Worm (Caenorhabditis elegans) whole organism, early embryonic: ENCODE data around the gene swsn-3.

Experiments used
- B0310.2 ChIP-seq: sonication (generic microtip); optimal IDR thresholded peaks from 2 replicates; lab custom pipeline; 2016; ENCODE audit warnings: mild to moderate bottlenecking, missing genetic modification characterization, missing compliant biosample characterization
- aly-1 ChIP-seq: sonication (generic microtip); optimal IDR thresholded peaks from 2 replicates; lab custom pipeline; 2016; ENCODE audit warnings: missing genetic modification characterization, missing compliant biosample characterization
- ama-1 ChIP-seq: fragments of 150-350 bp; optimal IDR thresholded peaks from 2 replicates; lab custom pipeline; 2014
- ceh-13 ChIP-seq: fragments of 200-800 bp; sonication (Bioruptor generic); optimal IDR thresholded peaks from 2 replicates; lab custom pipeline; 2018; ENCODE audit warnings: mild to moderate bottlenecking, missing genetic modification characterization, missing compliant biosample characterization
- ceh-36 ChIP-seq: sonication (generic microtip); optimal IDR thresholded peaks from 2 replicates; lab custom pipeline; 2016; ENCODE audit warnings: missing genetic modification characterization, inconsistent platforms, missing compliant biosample characterization
- hmbx-1 ChIP-seq: sonication (generic microtip); optimal IDR thresholded peaks from 2 replicates; lab custom pipeline; 2016; ENCODE audit warnings: mild to moderate bottlenecking, missing genetic modification characterization, missing compliant biosample characterization
- hmg-4 ChIP-seq: fragments of 200-800 bp; sonication (Bioruptor generic); optimal IDR thresholded peaks from 2 replicates; lab custom pipeline; 2018; ENCODE audit warnings: mild to moderate bottlenecking, missing genetic modification characterization, missing compliant biosample characterization
- hnd-1 ChIP-seq: sonication (generic microtip); optimal IDR thresholded peaks from 2 replicates; lab custom pipeline; 2016; ENCODE audit warnings: missing genetic modification characterization, missing compliant biosample characterization
- pes-1 ChIP-seq: fragments of 200-800 bp; sonication (Bioruptor generic); IDR thresholded peaks from 2 replicates; pipeline ENCODE4 v1.3.6; 2022; ENCODE audit warnings: missing genetic modification reagents, missing genetic modification characterization, missing compliant biosample characterization
- scrt-1 ChIP-seq: fragments of 200-800 bp; sonication (Bioruptor generic); IDR thresholded peaks from 2 replicates; pipeline ENCODE4 v1.3.6; 2022; ENCODE audit warnings: missing genetic modification characterization, missing compliant biosample characterization
- tbx-11 ChIP-seq: fragments of 200-800 bp; sonication (Bioruptor generic); IDR thresholded peaks from 2 replicates; pipeline ENCODE4 v1.3.6; 2022; ENCODE audit warnings: missing genetic modification characterization, missing compliant biosample characterization
- tbx-37 ChIP-seq: fragments of 200-800 bp; sonication (Bioruptor generic); conservative IDR thresholded peaks from 2 replicates; pipeline ENCODE4 v1.3.6; 2022; ENCODE audit warnings: missing genetic modification reagents, missing genetic modification characterization, missing compliant biosample characterization
- tra-4 ChIP-seq: sonication (generic microtip); optimal IDR thresholded peaks from 2 replicates; lab custom pipeline; 2017; ENCODE audit warnings: missing genetic modification characterization, missing compliant biosample characterization

DNA sequence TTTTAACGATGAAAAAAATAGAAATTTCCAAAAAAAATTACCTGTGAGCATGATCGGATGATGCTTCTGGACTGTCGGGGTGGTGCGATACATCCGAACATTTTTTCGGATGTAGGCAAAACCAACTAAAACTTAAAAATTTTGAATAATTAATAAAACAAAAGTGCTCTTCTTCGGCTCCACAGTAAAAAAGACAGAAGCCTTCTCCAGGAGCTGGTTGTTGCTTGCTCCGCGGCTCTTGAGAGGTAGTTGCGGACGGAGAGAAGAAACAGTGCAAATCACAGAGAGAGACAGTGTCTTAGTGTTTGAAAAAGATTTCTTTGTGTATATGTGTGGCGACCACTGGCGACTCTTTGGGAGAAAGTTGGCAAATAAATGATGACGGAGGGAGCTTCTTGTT is 12.2 kb downstream of the swsn-3 start, which contains the start of gene gldi-9:
- TF ChIP-seq ama-1 (no peak), pes-1 (GFP tag; lab: Robert Waterston, UW) (no peak), tbx-11 (GFP tag; lab: Robert Waterston, UW) (no peak), hmg-4 (no peak), tbx-37 (GFP tag; lab: Robert Waterston, UW) (no peak), ceh-36 (tag; lab: Kevin White, UChicago) (no peak), tra-4 (no peak), scrt-1 (GFP tag; lab: Robert Waterston, UW) (no peak), hmbx-1 (tag; lab: Kevin White, UChicago) (no peak), hnd-1 (tag; lab: Kevin White, UChicago) (no peak), aly-1 (tag; lab: Kevin White, UChicago) (no peak), ceh-13 (GFP tag; lab: Kevin White, UChicago) (no peak), B0310.2 (tag; lab: Kevin White, UChicago) (no peak)
